Fruit fly (Drosophila melanogaster) whole organism, embryonic: Measurements from ENCODE around the gene CG14036.

Source experiments
- Asciz ChIP-seq: fragments of 200-800 bp; sonication (Bioruptor generic); optimal IDR thresholded peaks from 2 replicates; lab custom pipeline; 2017; ENCODE audit warnings: missing biosample characterization, mild to moderate bottlenecking, missing genetic modification characterization, missing genetic modification reagents
- CG12299 ChIP-seq: fragments of 200-800 bp; sonication (Bioruptor generic); optimal IDR thresholded peaks from 2 replicates; lab custom pipeline; 2018; ENCODE audit warnings: missing biosample characterization, mild to moderate bottlenecking, missing genetic modification characterization
- CG1233 ChIP-seq: fragments of 200-800 bp; sonication (Bioruptor generic); optimal IDR thresholded peaks from 4 replicates; lab custom pipeline; 2018; ENCODE audit warnings: missing biosample characterization, mild to moderate bottlenecking, missing genetic modification characterization
- CG12659 ChIP-seq: fragments of 200-800 bp; sonication (Bioruptor generic); optimal IDR thresholded peaks from 3 replicates; lab custom pipeline; 2017; ENCODE audit warnings: mild to moderate bottlenecking, missing biosample characterization, missing genetic modification reagents, missing genetic modification characterization
- CG14710 ChIP-seq: fragments of 200-800 bp; sonication (Bioruptor generic); optimal IDR thresholded peaks from 3 replicates; lab custom pipeline; 2019; ENCODE audit warnings: missing biosample characterization, mild to moderate bottlenecking, missing genetic modification characterization, moderate library complexity
- CG15514 ChIP-seq: fragments of 200-800 bp; sonication (Bioruptor generic); optimal IDR thresholded peaks from 3 replicates; lab custom pipeline; 2017; ENCODE audit warnings: missing biosample characterization, missing genetic modification characterization, mild to moderate bottlenecking, moderate library complexity, missing genetic modification reagents
- CG1603 ChIP-seq: fragments of 200-800 bp; sonication (Bioruptor generic); optimal IDR thresholded peaks from 2 replicates; lab custom pipeline; 2019; ENCODE audit warnings: missing biosample characterization, mild to moderate bottlenecking, missing genetic modification characterization, moderate library complexity
- CG16813 ChIP-seq: fragments of 200-800 bp; sonication (Bioruptor generic); IDR thresholded peaks from 3 replicates; pipeline ENCODE4 v1.3.6; 2022; ENCODE audit warnings: missing biosample characterization, missing genetic modification characterization; ENCODE audit not compliant: partially characterized antibody
- CG17186 ChIP-seq: fragments of 200-800 bp; sonication (Bioruptor generic); optimal IDR thresholded peaks from 3 replicates; lab custom pipeline; 2017; ENCODE audit warnings: missing biosample characterization, missing genetic modification reagents, missing genetic modification characterization
- CG17328 ChIP-seq: fragments of 200-800 bp; sonication (Bioruptor generic); IDR thresholded peaks from 2 replicates; pipeline ENCODE4 v1.3.6; 2022; ENCODE audit warnings: missing biosample characterization, missing genetic modification characterization
- CG17568 ChIP-seq: fragments of 200-800 bp; sonication (Bioruptor generic); optimal IDR thresholded peaks from 2 replicates; lab custom pipeline; 2018; ENCODE audit warnings: missing biosample characterization, mild to moderate bottlenecking, missing genetic modification characterization, moderate library complexity
- CG2129 ChIP-seq: fragments of 200-800 bp; sonication (Bioruptor generic); IDR thresholded peaks from 2 replicates; pipeline ENCODE4 v1.3.6; 2022; ENCODE audit warnings: missing biosample characterization, missing genetic modification characterization; ENCODE audit not compliant: partially characterized antibody
- CG6654 ChIP-seq: fragments of 200-800 bp; sonication (Bioruptor generic); optimal IDR thresholded peaks from 2 replicates; lab custom pipeline; 2017; ENCODE audit warnings: missing biosample characterization, mild to moderate bottlenecking, missing genetic modification characterization
- CG8290 ChIP-seq, 3 experiments: fragments of 200-800 bp; sonication (Bioruptor generic); optimal IDR thresholded peaks; 2 replicates each; lab custom pipeline; 2016 to 2019; ENCODE audit warnings: missing biosample characterization in 3 of 3, missing genetic modification characterization in 3 of 3, mild to moderate bottlenecking in 2 of 3, moderate library complexity in 1 of 3
- CG9932 ChIP-seq: fragments of 200-800 bp; sonication (Bioruptor generic); IDR thresholded peaks from 2 replicates; pipeline ENCODE4 v1.3.6; 2022; ENCODE audit warnings: missing biosample characterization, missing genetic modification characterization
- CTCF ChIP-seq: fragments of 200-800 bp; sonication (Bioruptor generic); optimal IDR thresholded peaks from 2 replicates; lab custom pipeline; 2017; ENCODE audit warnings: missing biosample characterization, mild to moderate bottlenecking, missing genetic modification characterization, moderate library complexity
- Dll ChIP-seq: fragments of 200-800 bp; sonication (Bioruptor generic); IDR thresholded peaks from 4 replicates; pipeline ENCODE4 v1.3.6; 2022; ENCODE audit warnings: missing biosample characterization, missing genetic modification characterization; ENCODE audit not compliant: partially characterized antibody
- E2f2 ChIP-seq: fragments of 200-800 bp; sonication (Bioruptor generic); IDR thresholded peaks from 2 replicates; pipeline ENCODE4 v1.3.6; 2022; ENCODE audit warnings: missing biosample characterization, missing genetic modification characterization
- HLH4C ChIP-seq: fragments of 200-800 bp; sonication (Bioruptor generic); IDR thresholded peaks from 3 replicates; pipeline ENCODE4 v1.3.6; 2022; ENCODE audit warnings: missing biosample characterization, missing genetic modification characterization; ENCODE audit not compliant: partially characterized antibody
- HmgZ ChIP-seq: fragments of 200-800 bp; sonication (Bioruptor generic); optimal IDR thresholded peaks from 2 replicates; lab custom pipeline; 2018; ENCODE audit warnings: missing biosample characterization, mild to moderate bottlenecking, missing genetic modification characterization
- MBD-R2 ChIP-seq: fragments of 200-800 bp; sonication (Bioruptor generic); IDR thresholded peaks from 2 replicates; pipeline ENCODE4 v1.3.6; 2022; ENCODE audit warnings: missing biosample characterization, missing genetic modification characterization
- Mrtf ChIP-seq: fragments of 200-800 bp; sonication (Bioruptor generic); IDR thresholded peaks from 3 replicates; pipeline ENCODE4 v1.3.6; 2022; ENCODE audit warnings: missing biosample characterization, missing genetic modification characterization
- Myb ChIP-seq: fragments of 200-800 bp; sonication (Bioruptor generic); optimal IDR thresholded peaks from 2 replicates; lab custom pipeline; 2016; ENCODE audit warnings: missing biosample characterization, missing genetic modification characterization
- Opbp ChIP-seq: fragments of 200-800 bp; sonication (Bioruptor generic); IDR thresholded peaks from 3 replicates; pipeline ENCODE4 v1.3.6; 2022; ENCODE audit warnings: missing biosample characterization, missing genetic modification characterization; ENCODE audit not compliant: partially characterized antibody
- PHDP ChIP-seq: fragments of 200-800 bp; sonication (Bioruptor generic); optimal IDR thresholded peaks from 3 replicates; lab custom pipeline; 2018; ENCODE audit warnings: missing biosample characterization, mild to moderate bottlenecking, missing genetic modification characterization, moderate library complexity
- Sry-δ ChIP-seq: fragments of 200-800 bp; sonication (Bioruptor generic); optimal IDR thresholded peaks from 2 replicates; lab custom pipeline; 2016; ENCODE audit warnings: missing biosample characterization, missing genetic modification characterization
- YL-1 ChIP-seq: fragments of 200-800 bp; sonication (Bioruptor generic); optimal IDR thresholded peaks from 3 replicates; lab custom pipeline; 2017; ENCODE audit warnings: missing biosample characterization, mild to moderate bottlenecking, missing genetic modification characterization
- ato ChIP-seq: fragments of 200-800 bp; sonication (Bioruptor generic); IDR thresholded peaks from 2 replicates; pipeline ENCODE4 v1.3.6; 2022; ENCODE audit warnings: missing biosample characterization, missing genetic modification characterization; ENCODE audit not compliant: partially characterized antibody
- btn ChIP-seq: fragments of 200-800 bp; sonication (Bioruptor generic); optimal IDR thresholded peaks from 2 replicates; lab custom pipeline; 2016; ENCODE audit warnings: missing biosample characterization, missing genetic modification characterization
- cas ChIP-seq: fragments of 200-800 bp; sonication (Bioruptor generic); IDR thresholded peaks from 2 replicates; pipeline ENCODE4 v1.3.6; 2022; ENCODE audit warnings: missing biosample characterization, missing genetic modification characterization
- chinmo ChIP-seq: fragments of 200-800 bp; sonication (Bioruptor generic); IDR thresholded peaks from 4 replicates; pipeline ENCODE4 v1.3.6; 2022; ENCODE audit warnings: missing biosample characterization, missing genetic modification characterization; ENCODE audit not compliant: partially characterized antibody
- gcm2 ChIP-seq: fragments of 200-800 bp; sonication (Bioruptor generic); optimal IDR thresholded peaks from 2 replicates; lab custom pipeline; 2016; ENCODE audit warnings: missing biosample characterization, missing genetic modification characterization
- gfzf ChIP-seq: fragments of 200-800 bp; sonication (Bioruptor generic); optimal IDR thresholded peaks from 2 replicates; lab custom pipeline; 2016; ENCODE audit warnings: missing biosample characterization, mild to moderate bottlenecking, missing genetic modification characterization, moderate library complexity
- hbn ChIP-seq: fragments of 200-800 bp; sonication (Bioruptor generic); IDR thresholded peaks from 2 replicates; pipeline ENCODE4 v1.3.6; 2022; ENCODE audit warnings: missing biosample characterization, missing genetic modification characterization; ENCODE audit not compliant: partially characterized antibody
- inv ChIP-seq: fragments of 200-800 bp; sonication (Bioruptor generic); IDR thresholded peaks from 2 replicates; pipeline ENCODE4 v1.3.6; 2022; ENCODE audit warnings: missing biosample characterization, missing genetic modification characterization; ENCODE audit not compliant: partially characterized antibody
- ken ChIP-seq: fragments of 200-800 bp; sonication (Bioruptor generic); IDR thresholded peaks from 3 replicates; pipeline ENCODE4 v1.3.6; 2022; ENCODE audit warnings: missing biosample characterization, missing genetic modification characterization
- knrl ChIP-seq: fragments of 200-800 bp; sonication (Bioruptor generic); IDR thresholded peaks from 3 replicates; pipeline ENCODE4 v1.3.6; 2022; ENCODE audit warnings: missing biosample characterization, missing genetic modification characterization; ENCODE audit not compliant: partially characterized antibody
- lab ChIP-seq: fragments of 200-800 bp; sonication (Bioruptor generic); optimal IDR thresholded peaks from 3 replicates; lab custom pipeline; 2017; ENCODE audit warnings: missing biosample characterization, missing genetic modification characterization, mild to moderate bottlenecking, moderate library complexity, missing genetic modification reagents
- lmd ChIP-seq: fragments of 200-800 bp; sonication (Bioruptor generic); IDR thresholded peaks from 2 replicates; pipeline ENCODE4 v1.3.6; 2022; ENCODE audit warnings: missing biosample characterization, missing genetic modification characterization
- mld ChIP-seq: fragments of 200-800 bp; sonication (Bioruptor generic); IDR thresholded peaks from 3 replicates; pipeline ENCODE4 v1.3.6; 2022; ENCODE audit warnings: missing biosample characterization, missing genetic modification characterization; ENCODE audit not compliant: partially characterized antibody
- nerfin-2 ChIP-seq: fragments of 200-800 bp; sonication (Bioruptor generic); IDR thresholded peaks from 2 replicates; pipeline ENCODE4 v1.3.6; 2022; ENCODE audit warnings: missing biosample characterization, missing genetic modification characterization; ENCODE audit not compliant: partially characterized antibody
- pzg ChIP-seq: fragments of 200-800 bp; sonication (Bioruptor generic); optimal IDR thresholded peaks from 3 replicates; lab custom pipeline; 2018; ENCODE audit warnings: missing biosample characterization, mild to moderate bottlenecking, missing genetic modification characterization, moderate library complexity
- row ChIP-seq: fragments of 200-800 bp; sonication (Bioruptor generic); IDR thresholded peaks from 3 replicates; pipeline ENCODE4 v1.3.6; 2022; ENCODE audit warnings: missing biosample characterization, missing genetic modification characterization
- sna ChIP-seq: fragments of 200-800 bp; sonication (Bioruptor generic); IDR thresholded peaks from 2 replicates; pipeline ENCODE4 v1.3.6; 2022; ENCODE audit warnings: missing biosample characterization, missing genetic modification characterization; ENCODE audit not compliant: partially characterized antibody
- tgo ChIP-seq: fragments of 200-800 bp; sonication (Bioruptor generic); IDR thresholded peaks from 3 replicates; pipeline ENCODE4 v1.3.6; 2022; ENCODE audit warnings: missing biosample characterization, missing genetic modification characterization
- tna ChIP-seq: fragments of 200-800 bp; sonication (Bioruptor generic); IDR thresholded peaks from 2 replicates; pipeline ENCODE4 v1.3.6; 2022; ENCODE audit warnings: missing biosample characterization, missing genetic modification characterization; ENCODE audit not compliant: partially characterized antibody
- unc-4 ChIP-seq: fragments of 200-800 bp; sonication (Bioruptor generic); IDR thresholded peaks from 2 replicates; pipeline ENCODE4 v1.3.6; 2022; ENCODE audit warnings: missing biosample characterization, missing genetic modification characterization; ENCODE audit not compliant: partially characterized antibody
- vnd ChIP-seq: fragments of 200-800 bp; sonication (Bioruptor generic); IDR thresholded peaks from 3 replicates; pipeline ENCODE4 v1.3.6; 2022; ENCODE audit warnings: missing biosample characterization, missing genetic modification characterization; ENCODE audit not compliant: partially characterized antibody

Gene CG14036

dm6 chr2L:5096222-5096621, 41.4 kb upstream of the CG14036 start, which contains the start of gene CG4230 (continued):
- TF ChIP-seq hbn (peak; percentile 91), CG6654 (GFP tag; lab: Kevin White, UChicago) (no peak), CG1233 (GFP tag; lab: Kevin White, UChicago) (no peak), CG12659 (GFP tag; lab: Kevin White, UChicago) (peak; percentile 26), Myb (GFP tag; lab: Kevin White, UChicago) (peak; percentile 91), tna (GFP tag; lab: Robert Waterston, UW) (peak; percentile 62), ato (GFP tag; lab: Robert Waterston, UW) (peak; percentile 53; the same call in 1 of the 2 replicates), Asciz (no peak), CG17568 (GFP tag; lab: Kevin White, UChicago) (peak; percentile 36), CG8290 (GFP tag; optimal IDR thresholded peaks at IDR 0.05; lab: Kevin White, UChicago) (no peak), CG8290 (tag; optimal IDR thresholded peaks at IDR 0.05; lab: Kevin White, UChicago) (peak in 1 of 2 experiments; percentile 45), CG1603 (tag; lab: Kevin White, UChicago) (peak; percentile 53), nerfin-2 (GFP tag; lab: Robert Waterston, UW) (peak; percentile 48; the same call in 1 of the 2 replicates), inv (GFP tag; lab: Robert Waterston, UW) (peak; percentile 65), CG17328 (GFP tag; lab: Robert Waterston, UW) (0 out of 2 replicates have a peak, but pooled peaks have one; percentile 7), Mrtf (GFP tag; lab: Robert Waterston, UW) (no peak), row (GFP tag; lab: Robert Waterston, UW) (peak; percentile 23; the same call in 1 of the 3 replicates), unc-4 (GFP tag; lab: Robert Waterston, UW) (peak; percentile 90), ken (GFP tag; lab: Robert Waterston, UW) (no peak), gcm2 (GFP tag; lab: Kevin White, UChicago) (no peak), vnd (GFP tag; lab: Robert Waterston, UW) (peak; percentile 63; the same call in 2 of the 3 replicates), tgo (GFP tag; lab: Robert Waterston, UW) (no peak), HmgZ (peak; percentile 30), PHDP (tag; lab: Kevin White, UChicago) (peak; percentile 0), pzg (GFP tag; lab: Kevin White, UChicago) (peak; percentile 71), YL-1 (GFP tag; lab: Kevin White, UChicago) (peak; percentile 40), CG14710 (peak; percentile 12), cas (GFP tag; lab: Robert Waterston, UW) (no peak), Sry-δ (GFP tag; lab: Kevin White, UChicago) (peak; percentile 90), CG12299 (no peak), Dll (GFP tag; lab: Robert Waterston, UW) (peak; percentile 84), CG16813 (GFP tag; lab: Robert Waterston, UW) (peak; percentile 81), E2f2 (GFP tag; lab: Robert Waterston, UW) (peak; percentile 36; the same call in 1 of the 2 replicates), CG2129 (GFP tag; lab: Robert Waterston, UW) (peak; percentile 70), CG15514 (GFP tag; lab: Kevin White, UChicago) (peak; percentile 47), mld (GFP tag; lab: Robert Waterston, UW) (peak; percentile 65; the same call in 1 of the 3 replicates), gfzf (GFP tag; lab: Kevin White, UChicago) (peak; percentile 39), lmd (GFP tag; lab: Robert Waterston, UW) (no peak), knrl (GFP tag; lab: Robert Waterston, UW) (peak; percentile 76), chinmo (GFP tag; lab: Robert Waterston, UW) (0 out of 4 replicates have a peak, but pooled peaks have one; percentile 14), sna (GFP tag; lab: Robert Waterston, UW) (peak; percentile 79), lab (peak; percentile 24), HLH4C (peak; percentile 69; the same call in 2 of the 3 replicates), CTCF (GFP tag; lab: Kevin White, UChicago) (peak; percentile 54), btn (GFP tag; lab: Kevin White, UChicago) (no peak), Opbp (GFP tag; lab: Robert Waterston, UW) (peak; percentile 87), CG17186 (GFP tag; lab: Kevin White, UChicago) (peak; percentile 86), CG9932 (GFP tag; lab: Robert Waterston, UW) (no peak), MBD-R2 (GFP tag; lab: Robert Waterston, UW) (peak; percentile 83)
